Worm (Caenorhabditis elegans): Measurements from ENCODE around the gene R01E6.5.

Gene R01E6.5

DNA sequence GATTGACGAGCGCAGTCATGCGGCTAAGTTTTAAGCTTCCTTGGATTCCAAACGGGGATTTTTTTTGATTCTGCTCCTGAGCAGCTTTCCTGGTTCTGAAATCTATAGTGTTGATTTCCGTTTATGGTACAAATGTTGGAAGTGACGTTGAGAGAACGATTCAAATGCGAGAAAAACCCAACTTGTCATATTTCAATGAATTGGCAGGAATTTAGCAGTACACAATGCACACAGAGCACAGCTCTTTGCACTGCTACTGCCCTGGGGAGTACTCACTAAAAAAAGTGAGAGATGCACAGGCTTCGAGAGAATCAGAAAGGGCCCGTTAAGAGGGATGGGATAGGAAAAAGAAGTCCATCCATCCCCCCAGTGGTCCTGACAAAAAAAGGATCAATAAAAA is 36.3 kb upstream of the R01E6.5 start, which contains the start of gene sad-1:
Gene sad-1, minus strand, starts transcription at position 101 of the 400 bp plus-strand sequence.
- TF ChIP-seq aha-1 (tag; optimal IDR thresholded peaks at IDR 0.05) (no peak), jun-1 (tag; optimal IDR thresholded peaks at IDR 0.05) (no peak), lin-14 (GFP tag; optimal IDR thresholded peaks at IDR 0.05) (peak; percentile 38), mab-9 (GFP tag; IDR thresholded peaks at IDR 0.05) (no peak), hlh-17 (GFP tag; optimal IDR thresholded peaks at IDR 0.05; ENCODE audit: borderline replicate concordance) (no peak)

ce11 chrX:13502282-13502681 is 34.6 kb upstream of the R01E6.5 start:
- TF ChIP-seq lin-14 (GFP tag; optimal IDR thresholded peaks at IDR 0.05) (peak; percentile 86), aly-2 (tag; optimal IDR thresholded peaks at IDR 0.05) (no peak), nhr-12 (tag; optimal IDR thresholded peaks at IDR 0.05) (no peak), C34B4.2 (tag; optimal IDR thresholded peaks at IDR 0.05) (no peak), efl-1 (optimal IDR thresholded peaks at IDR 0.05) (no peak), efl-1 (GFP tag; optimal IDR thresholded peaks at IDR 0.05 in 1 of 2) (no peak), ces-1 (GFP tag; optimal IDR thresholded peaks at IDR 0.05) (no peak), pax-3 (tag; optimal IDR thresholded peaks at IDR 0.05) (no peak), Y116A8C.19 (tag; optimal IDR thresholded peaks at IDR 0.05; ENCODE audit: borderline replicate concordance) (no peak), swsn-7 (tag; optimal IDR thresholded peaks at IDR 0.05) (peak; percentile 52), unc-98 (GFP tag; IDR thresholded peaks at IDR 0.05) (no peak), hpl-2 (GFP tag; optimal IDR thresholded peaks at IDR 0.05) (no peak), hlh-4 (tag; optimal IDR thresholded peaks at IDR 0.05) (no peak), vab-15 (tag; optimal IDR thresholded peaks at IDR 0.05) (no peak), ceh-82 (tag; optimal IDR thresholded peaks at IDR 0.05) (peak in 2 of 3 experiments; percentile 54 to 75), fos-1 (tag; optimal IDR thresholded peaks at IDR 0.05) (no peak), sup-37 (GFP tag; optimal IDR thresholded peaks at IDR 0.05) (no peak), efl-3 (GFP tag; optimal IDR thresholded peaks at IDR 0.05) (no peak), grh-1 (GFP tag; IDR thresholded peaks at IDR 0.05) (no peak), zag-1 (tag; optimal IDR thresholded peaks at IDR 0.05) (no peak), ceh-90 (tag; optimal IDR thresholded peaks at IDR 0.05) (no peak), unc-86 (tag; optimal IDR thresholded peaks at IDR 0.05) (peak; percentile 33), unc-62 (GFP tag; optimal IDR thresholded peaks at IDR 0.05) (no peak), ztf-11 (tag; optimal IDR thresholded peaks at IDR 0.05) (no peak), nhr-47 (tag; optimal IDR thresholded peaks at IDR 0.05) (peak; percentile 51), jun-1 (tag; optimal IDR thresholded peaks at IDR 0.05) (no peak), fkh-10 (GFP tag; optimal IDR thresholded peaks at IDR 0.05) (peak; percentile 44), lin-15B (tag; optimal IDR thresholded peaks at IDR 0.05) (peak; percentile 9), egl-13 (tag; optimal IDR thresholded peaks at IDR 0.05) (peak; percentile 22), nhr-84 (tag; optimal IDR thresholded peaks at IDR 0.05) (no peak), irx-1 (tag; optimal IDR thresholded peaks at IDR 0.05) (no peak), elt-3 (tag; optimal IDR thresholded peaks at IDR 0.05) (no peak), unc-30 (tag; optimal IDR thresholded peaks at IDR 0.05) (no peak), egl-27 (tag; optimal IDR thresholded peaks at IDR 0.05) (no peak), aha-1 (tag; optimal IDR thresholded peaks at IDR 0.05) (no peak), sptf-1 (tag; optimal IDR thresholded peaks at IDR 0.05) (no peak), lin-13 (GFP tag; optimal IDR thresholded peaks at IDR 0.05) (no peak), dsc-1 (tag; optimal IDR thresholded peaks at IDR 0.05) (peak; percentile 7), lin-35 (GFP tag; optimal IDR thresholded peaks at IDR 0.05) (peak in 1 of 2 experiments; percentile 5), lin-39 (tag; optimal IDR thresholded peaks at IDR 0.05) (no peak), nhr-28 (tag; optimal IDR thresholded peaks at IDR 0.05) (no peak), pqm-1 (tag; optimal IDR thresholded peaks at IDR 0.05) (no peak), snu-23 (GFP tag; optimal IDR thresholded peaks at IDR 0.05) (peak; percentile 18), blmp-1 (tag; optimal IDR thresholded peaks at IDR 0.05) (no peak), alr-1 (tag; optimal IDR thresholded peaks at IDR 0.05; ENCODE audit: borderline replicate concordance) (no peak), fkh-4 (tag; optimal IDR thresholded peaks at IDR 0.05; ENCODE audit: borderline replicate concordance) (no peak), dpl-1 (GFP tag; optimal IDR thresholded peaks at IDR 0.05) (no peak), fkh-8 (tag; optimal IDR thresholded peaks at IDR 0.05) (peak; percentile 66), mdl-1 (tag; optimal IDR thresholded peaks at IDR 0.05) (no peak)

Measured in whole organism, L1 larva.